Worm (Caenorhabditis elegans): ENCODE data around the gene F11D5.1.

ce11 chrX:3297812-3298211 is 35.1 kb upstream of the F11D5.1 start:
- no peak for TF ChIP-seq nhr-11 (tag; optimal IDR thresholded peaks at IDR 0.05)
- TF ChIP-seq unc-55 (GFP tag; optimal IDR thresholded peaks at IDR 0.05) = no peak
- TF ChIP-seq dmd-4 (tag; optimal IDR thresholded peaks at IDR 0.05; ENCODE audit: borderline replicate concordance) = no peak
- no peak for TF ChIP-seq sox-4 (tag; optimal IDR thresholded peaks at IDR 0.05)
- no peak for TF ChIP-seq ets-4 (tag; optimal IDR thresholded peaks at IDR 0.05)
- TF ChIP-seq unc-42 (tag; optimal IDR thresholded peaks at IDR 0.05) = no peak
- TF ChIP-seq tbx-7 (tag; optimal IDR thresholded peaks at IDR 0.05) = no peak
- no peak for TF ChIP-seq ama-1 (optimal IDR thresholded peaks at IDR 0.05)
- TF ChIP-seq ceh-6 (GFP tag; optimal IDR thresholded peaks at IDR 0.05) = no peak
